Worm (Caenorhabditis elegans) whole organism, L4/young adult: ENCODE results near the gene col-180.

Source experiments
- W03F9.2 ChIP-seq: fragments of 150-350 bp; optimal IDR thresholded peaks from 2 replicates; lab custom pipeline; 2014; ENCODE audit warnings: missing biosample characterization, missing genetic modification characterization
- dao-5 ChIP-seq: sonication (generic microtip); optimal IDR thresholded peaks from 2 replicates; lab custom pipeline; 2016; ENCODE audit warnings: missing genotype, missing genetic modification characterization, moderate library complexity, missing compliant biosample characterization
- him-1 ChIP-seq: sonication (generic microtip); optimal IDR thresholded peaks from 2 replicates; lab custom pipeline; 2016; ENCODE audit warnings: missing genotype, missing genetic modification reagents, missing genetic modification characterization, missing compliant biosample characterization

ce11 chrX:11680851-11681250 lies 31.2 kb downstream of the col-180 start, which contains the start of gene T04F8.7:
- TF ChIP-seq dao-5 (tag; lab: Kevin White, UChicago) (no peak), him-1 (no peak), W03F9.2 (tag; lab: Kevin White, UChicago) (no peak)
